Worm (Caenorhabditis elegans) whole organism, mixed stage, embryonic: ENCODE results near the gene ptr-14.

Source experiments
- M03D4.4 ChIP-seq: sonication (generic microtip); optimal IDR thresholded peaks from 2 replicates; lab custom pipeline; 2017; ENCODE audit warnings: mild to moderate bottlenecking, missing genetic modification characterization, missing compliant biosample characterization
- bed-3 ChIP-seq: fragments of 200-800 bp; sonication (Bioruptor generic); optimal IDR thresholded peaks from 3 replicates; lab custom pipeline; 2018; ENCODE audit warnings: mild to moderate bottlenecking, missing genetic modification characterization, moderate library complexity, missing compliant biosample characterization
- blmp-1 ChIP-seq: fragments of 150-350 bp; optimal IDR thresholded peaks from 2 replicates; lab custom pipeline; 2014; ENCODE audit warnings: missing biosample characterization, missing genetic modification characterization
- ceh-39 ChIP-seq: fragments of 150-350 bp; optimal IDR thresholded peaks from 2 replicates; lab custom pipeline; 2014; ENCODE audit warnings: missing biosample characterization, missing genetic modification characterization
- ceh-43 ChIP-seq: fragments of 200-800 bp; sonication (Bioruptor generic); optimal IDR thresholded peaks from 2 replicates; lab custom pipeline; 2018; ENCODE audit warnings: mild to moderate bottlenecking, missing genetic modification characterization, moderate library complexity, missing compliant biosample characterization
- ceh-83 ChIP-seq: fragments of 200-800 bp; sonication (Bioruptor generic); optimal IDR thresholded peaks from 2 replicates; lab custom pipeline; 2018; ENCODE audit warnings: mild to moderate bottlenecking, missing genetic modification characterization, missing compliant biosample characterization
- ces-1 ChIP-seq: fragments of 150-350 bp; optimal IDR thresholded peaks from 2 replicates; lab custom pipeline; 2014; ENCODE audit warnings: missing biosample characterization, missing genetic modification reagents, missing genetic modification characterization
- elt-1 ChIP-seq: sonication (generic microtip); optimal IDR thresholded peaks from 2 replicates; lab custom pipeline; 2017; ENCODE audit warnings: missing genetic modification characterization, mild to moderate bottlenecking, missing compliant biosample characterization, antibody characterized with exemption, moderate library complexity, borderline replicate concordance; ENCODE audit not compliant: insufficient read depth
- elt-3 ChIP-seq: fragments of 150-350 bp; optimal IDR thresholded peaks from 2 replicates; lab custom pipeline; 2014; ENCODE audit warnings: missing biosample characterization, missing genetic modification characterization
- flh-1 ChIP-seq: fragments of 200-800 bp; sonication (Bioruptor generic); optimal IDR thresholded peaks from 2 replicates; lab custom pipeline; 2018; ENCODE audit warnings: mild to moderate bottlenecking, missing genetic modification characterization, moderate library complexity, missing compliant biosample characterization
- ham-2 ChIP-seq: fragments of 200-800 bp; sonication (Bioruptor generic); optimal IDR thresholded peaks from 2 replicates; lab custom pipeline; 2018; ENCODE audit warnings: mild to moderate bottlenecking, missing genetic modification characterization, missing compliant biosample characterization
- hlh-1 ChIP-seq: fragments of 150-350 bp; optimal IDR thresholded peaks from 2 replicates; lab custom pipeline; 2014; ENCODE audit warnings: missing biosample characterization, missing genetic modification reagents, missing genetic modification characterization
- lin-32 ChIP-seq: fragments of 200-800 bp; sonication (Bioruptor generic); optimal IDR thresholded peaks from 2 replicates; lab custom pipeline; 2018; ENCODE audit warnings: mild to moderate bottlenecking, missing genetic modification characterization, missing compliant biosample characterization
- lsy-2 ChIP-seq: fragments of 150-350 bp; optimal IDR thresholded peaks from 2 replicates; lab custom pipeline; 2014; ENCODE audit warnings: missing biosample characterization, missing genetic modification characterization
- mab-5 ChIP-seq: fragments of 150-350 bp; optimal IDR thresholded peaks from 2 replicates; lab custom pipeline; 2014; ENCODE audit warnings: missing biosample characterization, missing genetic modification characterization
- mep-1 ChIP-seq: fragments of 150-350 bp; optimal IDR thresholded peaks from 2 replicates; lab custom pipeline; 2017; ENCODE audit warnings: missing biosample characterization, missing genetic modification reagents, missing genetic modification characterization, inconsistent platforms
- nhr-2 ChIP-seq: fragments of 150-350 bp; optimal IDR thresholded peaks from 2 replicates; lab custom pipeline; 2014; ENCODE audit warnings: missing biosample characterization, missing genetic modification characterization
- nhr-28 ChIP-seq: fragments of 150-350 bp; optimal IDR thresholded peaks from 2 replicates; lab custom pipeline; 2014; ENCODE audit warnings: missing biosample characterization, missing genetic modification characterization
- pha-4 ChIP-seq: fragments of 150-350 bp; optimal IDR thresholded peaks from 2 replicates; lab custom pipeline; 2018; ENCODE audit warnings: missing biosample characterization, missing genetic modification reagents, missing genetic modification characterization
- sem-2 ChIP-seq: fragments of 200-800 bp; sonication (Bioruptor generic); optimal IDR thresholded peaks from 2 replicates; lab custom pipeline; 2018; ENCODE audit warnings: mild to moderate bottlenecking, missing genetic modification characterization, missing compliant biosample characterization
- snpc-4 ChIP-seq: fragments of 150-350 bp; optimal IDR thresholded peaks from 2 replicates; lab custom pipeline; 2014; ENCODE audit warnings: missing biosample characterization, missing genetic modification characterization
- sptf-1 ChIP-seq: sonication (generic microtip); optimal IDR thresholded peaks from 2 replicates; lab custom pipeline; 2017; ENCODE audit warnings: mild to moderate bottlenecking, missing genetic modification characterization, moderate library complexity, missing compliant biosample characterization
- tbx-8 ChIP-seq: fragments of 200-800 bp; sonication (Bioruptor generic); optimal IDR thresholded peaks from 2 replicates; lab custom pipeline; 2018; ENCODE audit warnings: mild to moderate bottlenecking, missing genetic modification characterization, moderate library complexity, missing compliant biosample characterization
- unc-120 ChIP-seq: sonication (generic microtip); optimal IDR thresholded peaks from 2 replicates; lab custom pipeline; 2017; ENCODE audit warnings: missing genetic modification characterization, missing compliant biosample characterization; ENCODE audit not compliant: poor library complexity, severe bottlenecking
- unc-39 ChIP-seq: fragments of 150-350 bp; optimal IDR thresholded peaks from 2 replicates; lab custom pipeline; 2014; ENCODE audit warnings: missing biosample characterization, missing genetic modification characterization
- unc-62 ChIP-seq: fragments of 150-350 bp; optimal IDR thresholded peaks from 2 replicates; lab custom pipeline; 2014; ENCODE audit warnings: missing biosample characterization, missing genetic modification reagents, missing genetic modification characterization
- zip-8 ChIP-seq: fragments of 150-350 bp; optimal IDR thresholded peaks from 2 replicates; lab custom pipeline; 2014; ENCODE audit warnings: missing biosample characterization, missing genetic modification characterization

ptr-14 gene

DNA sequence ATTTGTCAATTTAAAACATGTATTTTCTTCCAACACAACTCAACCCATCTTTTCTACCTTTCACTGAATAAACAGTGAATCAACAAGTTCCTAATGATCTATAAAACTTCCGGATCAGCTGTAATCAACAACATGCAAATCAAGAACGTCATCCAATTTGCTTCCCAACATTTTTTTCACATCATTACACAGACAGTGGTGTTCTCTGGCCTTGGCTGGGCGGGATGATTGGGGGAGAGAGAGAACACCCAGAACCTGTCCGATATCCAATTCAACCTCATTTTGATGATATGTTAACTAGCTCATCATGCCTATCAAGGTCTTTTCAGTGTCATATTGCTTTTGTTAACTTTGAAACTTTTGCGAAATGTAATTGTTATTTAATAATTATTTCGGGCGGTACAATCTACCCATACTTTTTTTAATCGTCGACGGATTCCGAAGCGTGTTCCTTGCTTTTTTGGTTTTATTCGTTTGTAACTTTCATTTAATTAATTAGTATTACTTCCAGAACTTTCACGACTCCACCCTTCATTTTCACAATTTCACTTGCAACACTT is at the start of gene ptr-14:
TSS of gene ptr-14 (plus strand) at position 510 of the 560 bp plus-strand sequence.
- TF ChIP-seq ces-1 (GFP tag; lab: Kevin White, UChicago): no peak
- TF ChIP-seq ceh-39 (tag; lab: Kevin White, UChicago): no peak
- no peak for TF ChIP-seq nhr-28 (tag; lab: Kevin White, UChicago)
- TF ChIP-seq bed-3 (GFP tag; lab: Kevin White, UChicago): no peak
- TF ChIP-seq mab-5 (tag; lab: Kevin White, UChicago): no peak

- TF ChIP-seq flh-1 (GFP tag; lab: Kevin White, UChicago): no peak
- TF ChIP-seq unc-62 (GFP tag; lab: Kevin White, UChicago): no peak
- TF ChIP-seq ham-2 (GFP tag; lab: Kevin White, UChicago): no peak
- no peak for TF ChIP-seq nhr-2 (tag; lab: Kevin White, UChicago)
- no peak for TF ChIP-seq pha-4
- no peak for TF ChIP-seq hlh-1 (tag; lab: Kevin White, UChicago)
- no peak for TF ChIP-seq mab-5 (tag; lab: Kevin White, UChicago)
- TF ChIP-seq sptf-1 (tag; lab: Kevin White, UChicago): no peak
- no peak for TF ChIP-seq ceh-83 (GFP tag; lab: Kevin White, UChicago)
- no peak for TF ChIP-seq blmp-1 (tag; lab: Kevin White, UChicago)
- TF ChIP-seq lsy-2 (tag; lab: Kevin White, UChicago): no peak
- no peak for TF ChIP-seq snpc-4 (tag; lab: Kevin White, UChicago)
- no peak for TF ChIP-seq ceh-43
These were observed 47.4 kb upstream of the ptr-14 start for ce11 chrIV:10567822-10568221.

- TF ChIP-seq unc-39 (tag; lab: Kevin White, UChicago) (no peak), blmp-1 (tag; lab: Kevin White, UChicago) (peak; percentile 4), sptf-1 (tag; lab: Kevin White, UChicago) (no peak), elt-3 (tag; lab: Kevin White, UChicago) (peak; percentile 41), zip-8 (tag; lab: Kevin White, UChicago) (peak; percentile 37)
These were observed 45.2 kb upstream of the ptr-14 start for ce11 chrIV:10570065-10570464.

ce11 chrIV:10571020-10571419 is 44.2 kb upstream of the ptr-14 start:
- TF ChIP-seq mep-1 (tag; lab: Kevin White, UChicago) (no peak), ces-1 (GFP tag; lab: Kevin White, UChicago) (peak; percentile 94)

DNA sequence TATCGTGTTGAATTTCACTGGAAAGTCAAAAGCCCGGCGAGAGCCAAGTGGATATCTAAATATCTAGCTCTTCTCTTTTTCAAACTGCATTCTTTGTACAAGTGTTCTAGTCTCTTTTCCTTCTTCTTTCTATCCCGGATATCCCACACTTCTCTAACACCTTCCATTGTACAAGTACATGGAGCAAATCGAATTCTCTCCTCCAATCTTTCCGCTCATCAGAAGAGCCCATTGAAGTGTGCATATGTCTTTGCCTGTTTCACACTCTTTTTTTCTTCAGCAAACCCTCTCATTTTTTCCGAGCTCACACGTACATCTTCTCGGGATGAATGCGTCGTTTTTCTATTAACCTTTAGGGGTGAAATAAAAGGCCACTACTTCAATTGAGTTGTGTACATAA is 41.8 kb upstream of the ptr-14 start:
- no peak for TF ChIP-seq elt-1 (tag; lab: Kevin White, UChicago)
- TF ChIP-seq ces-1 (GFP tag; lab: Kevin White, UChicago): peak; percentile 72
- TF ChIP-seq mab-5 (tag; lab: Kevin White, UChicago): no peak

- TF ChIP-seq lin-32 (GFP tag; lab: Kevin White, UChicago) (no peak), ces-1 (GFP tag; lab: Kevin White, UChicago) (peak; percentile 35)
- TF ChIP-seq, all 35 proteins: peak for 1
These were observed 40.8 kb upstream of the ptr-14 start for ce11 chrIV:10574471-10574870.

ce11 chrIV:10576050-10576449 is 39.2 kb upstream of the ptr-14 start, which contains the start of gene efn-2:
TSS of gene efn-2 (plus strand) at chrIV:10576350.
- no peak for TF ChIP-seq elt-1 (tag; lab: Kevin White, UChicago)
- no peak for TF ChIP-seq sem-2 (GFP tag; lab: Kevin White, UChicago)
- TF ChIP-seq unc-120 (tag; lab: Kevin White, UChicago): no peak
- TF ChIP-seq ceh-39 (tag; lab: Kevin White, UChicago): no peak
- TF ChIP-seq tbx-8: no peak
- TF ChIP-seq bed-3 (GFP tag; lab: Kevin White, UChicago): no peak
- no peak for TF ChIP-seq M03D4.4 (tag; lab: Kevin White, UChicago)
